Fruit fly (Drosophila melanogaster) whole organism, pupa: ENCODE data around the gene mei-217.

Source experiments
- CG10348 ChIP-seq: fragments of 200-800 bp; sonication (Bioruptor generic); IDR thresholded peaks from 2 replicates; pipeline ENCODE4 v1.3.6; 2022; ENCODE audit warnings: missing biosample characterization, missing genetic modification characterization
- CG12605 ChIP-seq: fragments of 200-800 bp; sonication (Bioruptor generic); IDR thresholded peaks from 2 replicates; pipeline ENCODE4 v1.3.6; 2022; ENCODE audit warnings: missing biosample characterization, missing genetic modification characterization
- CG13204 ChIP-seq: fragments of 200-800 bp; sonication (Bioruptor generic); optimal IDR thresholded peaks from 2 replicates; lab custom pipeline; 2018; ENCODE audit warnings: missing biosample characterization, mild to moderate bottlenecking, missing genetic modification characterization, moderate library complexity
- CG14655 ChIP-seq: fragments of 200-800 bp; sonication (Bioruptor generic); optimal IDR thresholded peaks from 3 replicates; lab custom pipeline; 2017; ENCODE audit warnings: mild to moderate bottlenecking, missing biosample characterization, missing genetic modification reagents, missing genetic modification characterization
- CG15710 ChIP-seq: fragments of 200-800 bp; sonication (Bioruptor generic); optimal IDR thresholded peaks from 2 replicates; lab custom pipeline; 2018; ENCODE audit warnings: missing biosample characterization, mild to moderate bottlenecking, missing genetic modification characterization, moderate library complexity
- CG17806 ChIP-seq: fragments of 200-800 bp; sonication (Bioruptor generic); optimal IDR thresholded peaks from 2 replicates; lab custom pipeline; 2018; ENCODE audit warnings: missing biosample characterization, mild to moderate bottlenecking, missing genetic modification characterization, moderate library complexity
- CG32121 ChIP-seq: fragments of 200-800 bp; sonication (Bioruptor generic); IDR thresholded peaks from 2 replicates; pipeline ENCODE4 v1.3.6; 2022; ENCODE audit warnings: missing biosample characterization, missing genetic modification characterization
- CG34367 ChIP-seq: fragments of 200-800 bp; sonication (Bioruptor generic); optimal IDR thresholded peaks from 2 replicates; lab custom pipeline; 2018; ENCODE audit warnings: missing biosample characterization, mild to moderate bottlenecking, missing genetic modification characterization
- CG4496 ChIP-seq: fragments of 200-800 bp; sonication (Bioruptor generic); IDR thresholded peaks from 3 replicates; pipeline ENCODE4 v1.3.6; 2022; ENCODE audit warnings: missing biosample characterization, missing genetic modification characterization
- CG8159 ChIP-seq: fragments of 200-800 bp; sonication (Bioruptor generic); optimal IDR thresholded peaks from 3 replicates; lab custom pipeline; 2018; ENCODE audit warnings: missing biosample characterization, mild to moderate bottlenecking, missing genetic modification characterization, moderate library complexity
- CG8301 ChIP-seq: fragments of 200-800 bp; sonication (Bioruptor generic); optimal IDR thresholded peaks from 2 replicates; lab custom pipeline; 2018; ENCODE audit warnings: missing biosample characterization, mild to moderate bottlenecking, missing genetic modification characterization
- CG9948 ChIP-seq: fragments of 200-800 bp; sonication (Bioruptor generic); optimal IDR thresholded peaks from 2 replicates; lab custom pipeline; 2018; ENCODE audit warnings: missing biosample characterization, mild to moderate bottlenecking, missing genetic modification characterization, moderate library complexity
- D1 ChIP-seq: fragments of 200-800 bp; sonication (Bioruptor generic); optimal IDR thresholded peaks from 2 replicates; lab custom pipeline; 2018; ENCODE audit warnings: missing biosample characterization, mild to moderate bottlenecking, missing genetic modification characterization, moderate library complexity
- EcR ChIP-seq: fragments of 200-800 bp; sonication (Bioruptor generic); optimal IDR thresholded peaks from 3 replicates; lab custom pipeline; 2019; ENCODE audit warnings: missing biosample characterization, missing genetic modification characterization, mild to moderate bottlenecking, moderate library complexity, missing genetic modification reagents
- Ets98B ChIP-seq: fragments of 200-800 bp; sonication (Bioruptor generic); IDR thresholded peaks from 2 replicates; pipeline ENCODE4 v1.3.6; 2022; ENCODE audit warnings: missing biosample characterization, missing genetic modification characterization
- Pif1A ChIP-seq: fragments of 200-800 bp; sonication (Bioruptor generic); optimal IDR thresholded peaks from 3 replicates; lab custom pipeline; 2016; ENCODE audit warnings: missing biosample characterization, missing genetic modification characterization
- Pif1B ChIP-seq: fragments of 200-800 bp; sonication (Bioruptor generic); optimal IDR thresholded peaks from 3 replicates; lab custom pipeline; 2016; ENCODE audit warnings: missing biosample characterization, missing genetic modification characterization
- Snoo ChIP-seq: fragments of 200-800 bp; sonication (Bioruptor generic); optimal IDR thresholded peaks from 3 replicates; lab custom pipeline; 2017; ENCODE audit warnings: missing biosample characterization, mild to moderate bottlenecking, missing genetic modification characterization, inconsistent platforms
- fd96Ca ChIP-seq: fragments of 200-800 bp; sonication (Bioruptor generic); IDR thresholded peaks from 3 replicates; pipeline ENCODE4 v1.3.6; 2022; ENCODE audit warnings: missing biosample characterization, missing genetic modification characterization
- gl ChIP-seq: fragments of 200-800 bp; sonication (Bioruptor generic); optimal IDR thresholded peaks from 2 replicates; lab custom pipeline; 2018; ENCODE audit warnings: missing biosample characterization, mild to moderate bottlenecking, missing genetic modification characterization
- rn ChIP-seq: fragments of 200-800 bp; sonication (Bioruptor generic); IDR thresholded peaks from 2 replicates; pipeline ENCODE4 v1.3.6; 2022; ENCODE audit warnings: missing biosample characterization, missing genetic modification characterization

The mei-217 gene

DNA sequence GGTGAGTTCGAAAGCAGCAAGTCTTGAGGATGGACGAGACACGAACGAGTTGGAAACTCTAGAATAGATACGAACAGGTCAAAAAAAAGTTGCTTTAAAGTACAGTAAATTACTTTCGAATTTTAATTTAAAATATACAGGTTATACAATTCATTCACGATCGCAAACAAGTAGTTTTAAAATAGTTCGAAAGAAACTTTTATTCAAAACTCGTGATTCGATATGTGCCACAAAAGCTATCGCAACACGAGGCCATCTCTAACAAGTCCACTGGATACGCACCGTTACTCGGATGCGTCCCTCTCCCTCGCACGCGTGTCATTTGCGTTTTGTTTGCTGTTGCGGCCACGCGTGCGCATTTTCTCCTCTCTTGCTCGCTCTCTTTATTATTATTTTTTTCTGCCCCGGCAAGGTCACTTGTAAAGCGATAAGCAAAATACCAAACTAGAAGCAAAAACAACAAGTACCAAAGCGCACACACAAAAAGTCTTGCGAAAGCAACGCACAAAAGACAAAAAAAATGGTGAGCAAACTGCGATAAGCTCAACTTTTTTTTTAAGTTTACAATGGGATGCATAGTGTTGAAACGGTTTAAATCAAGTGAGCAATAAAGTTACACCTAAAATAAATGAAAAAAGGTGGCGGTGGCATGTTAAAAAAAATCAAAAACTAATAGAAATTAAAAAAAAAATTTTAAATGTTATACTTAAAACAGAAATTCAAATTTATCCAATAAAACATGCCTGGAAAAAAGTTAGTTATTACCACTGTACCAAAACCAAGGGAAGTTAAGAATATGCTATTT is 17.6 kb downstream of the mei-217 start:
- TF ChIP-seq CG12605 (GFP tag; lab: Robert Waterston, UW) = peak; percentile 9; the same call in 1 of the 2 replicates
- peak; percentile 55 for TF ChIP-seq CG8159 (tag; lab: Kevin White, UChicago)
- TF ChIP-seq Pif1B (GFP tag; lab: Kevin White, UChicago) = peak; percentile 46
- TF ChIP-seq CG10348 (GFP tag; lab: Robert Waterston, UW) = no peak
- TF ChIP-seq D1 (tag; lab: Kevin White, UChicago) = no peak
- peak; percentile 40 for TF ChIP-seq CG14655
- peak; percentile 19 for TF ChIP-seq CG13204 (GFP tag; lab: Kevin White, UChicago)
- no peak for TF ChIP-seq rn (GFP tag; lab: Robert Waterston, UW)
- TF ChIP-seq CG32121 (GFP tag; lab: Robert Waterston, UW) = peak; percentile 41; the same call in 1 of the 2 replicates
- peak; percentile 48 for TF ChIP-seq gl (tag; lab: Kevin White, UChicago)
- TF ChIP-seq CG8301 = peak; percentile 23
- no peak for TF ChIP-seq Snoo (tag; lab: Kevin White, UChicago)
- no peak for TF ChIP-seq CG34367 (tag; lab: Kevin White, UChicago)
- TF ChIP-seq CG17806 (tag; lab: Kevin White, UChicago) = peak; percentile 58
- peak; percentile 20 for TF ChIP-seq CG9948 (tag; lab: Kevin White, UChicago)
- TF ChIP-seq CG4496 (GFP tag; lab: Robert Waterston, UW) = peak; percentile 18; the same call in 2 of the 3 replicates
- TF ChIP-seq fd96Ca (GFP tag; lab: Robert Waterston, UW) = peak; percentile 37; the same call in 1 of the 3 replicates
- TF ChIP-seq CG15710 (tag; lab: Kevin White, UChicago) = peak; percentile 23
- 0 out of 2 replicates have a peak, but pooled peaks have one; percentile 14 for TF ChIP-seq Ets98B
- TF ChIP-seq EcR (GFP tag; lab: Kevin White, UChicago) = peak; percentile 42
- peak; percentile 32 for TF ChIP-seq Pif1A

DNA sequence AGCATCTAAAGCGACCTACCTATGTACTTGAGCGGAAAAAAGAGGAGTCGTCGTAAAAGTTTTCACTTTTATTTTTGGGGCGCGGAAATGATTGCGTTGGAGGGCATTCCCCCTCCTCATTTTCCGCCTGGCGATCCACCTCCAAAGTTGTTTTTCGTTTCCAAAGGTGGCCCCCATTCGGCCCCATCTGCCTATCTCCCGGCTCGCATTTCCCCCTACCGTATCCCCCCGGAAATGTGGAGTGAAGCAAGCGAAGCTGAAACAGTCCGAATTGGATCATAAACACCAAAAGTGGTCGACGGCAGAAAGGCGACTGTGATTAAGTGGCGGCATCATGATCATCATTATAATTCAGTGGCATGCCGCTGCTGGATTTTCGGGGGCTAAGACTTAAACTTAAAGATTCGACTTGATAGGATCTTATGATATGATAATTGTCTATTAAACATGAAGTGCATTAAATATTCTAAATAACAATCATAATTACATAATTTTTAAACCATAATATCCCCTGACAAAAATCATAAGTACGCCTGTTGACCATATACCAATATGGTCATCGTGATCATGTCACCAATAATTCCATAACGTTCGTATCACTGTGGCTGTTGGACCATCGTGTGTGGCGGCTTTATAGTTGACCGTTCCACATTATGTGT is 19.1 kb downstream of the mei-217 start:
- peak; percentile 22 for TF ChIP-seq CG9948 (tag; lab: Kevin White, UChicago)
- TF ChIP-seq Ets98B = peak; percentile 42; the same call in 1 of the 2 replicates
- peak; percentile 25; the same call in 1 of the 3 replicates for TF ChIP-seq fd96Ca (GFP tag; lab: Robert Waterston, UW)
- 0 out of 2 replicates have a peak, but pooled peaks have one; percentile 23 for TF ChIP-seq CG12605 (GFP tag; lab: Robert Waterston, UW)
- no peak for TF ChIP-seq CG34367 (tag; lab: Kevin White, UChicago)
- peak; percentile 35 for TF ChIP-seq CG8301
- no peak for TF ChIP-seq gl (tag; lab: Kevin White, UChicago)
- no peak; the same call in 1 of the 2 replicates for TF ChIP-seq CG10348 (GFP tag; lab: Robert Waterston, UW)
- TF ChIP-seq rn (GFP tag; lab: Robert Waterston, UW) = no peak
- peak; percentile 43 for TF ChIP-seq Pif1A
- peak; percentile 43 for TF ChIP-seq CG14655
- TF ChIP-seq CG17806 (tag; lab: Kevin White, UChicago) = peak; percentile 33
- no peak for TF ChIP-seq EcR (GFP tag; lab: Kevin White, UChicago)
- TF ChIP-seq CG13204 (GFP tag; lab: Kevin White, UChicago) = no peak
- peak; percentile 69; the same call in 2 of the 3 replicates for TF ChIP-seq CG4496 (GFP tag; lab: Robert Waterston, UW)
- peak; percentile 52 for TF ChIP-seq CG8159 (tag; lab: Kevin White, UChicago)
- peak; percentile 21 for TF ChIP-seq Snoo (tag; lab: Kevin White, UChicago)
- TF ChIP-seq Pif1B (GFP tag; lab: Kevin White, UChicago) = peak; percentile 40
- peak; percentile 44 for TF ChIP-seq CG15710 (tag; lab: Kevin White, UChicago)
- no peak for TF ChIP-seq D1 (tag; lab: Kevin White, UChicago)
- peak; percentile 67 for TF ChIP-seq CG32121 (GFP tag; lab: Robert Waterston, UW)

DNA sequence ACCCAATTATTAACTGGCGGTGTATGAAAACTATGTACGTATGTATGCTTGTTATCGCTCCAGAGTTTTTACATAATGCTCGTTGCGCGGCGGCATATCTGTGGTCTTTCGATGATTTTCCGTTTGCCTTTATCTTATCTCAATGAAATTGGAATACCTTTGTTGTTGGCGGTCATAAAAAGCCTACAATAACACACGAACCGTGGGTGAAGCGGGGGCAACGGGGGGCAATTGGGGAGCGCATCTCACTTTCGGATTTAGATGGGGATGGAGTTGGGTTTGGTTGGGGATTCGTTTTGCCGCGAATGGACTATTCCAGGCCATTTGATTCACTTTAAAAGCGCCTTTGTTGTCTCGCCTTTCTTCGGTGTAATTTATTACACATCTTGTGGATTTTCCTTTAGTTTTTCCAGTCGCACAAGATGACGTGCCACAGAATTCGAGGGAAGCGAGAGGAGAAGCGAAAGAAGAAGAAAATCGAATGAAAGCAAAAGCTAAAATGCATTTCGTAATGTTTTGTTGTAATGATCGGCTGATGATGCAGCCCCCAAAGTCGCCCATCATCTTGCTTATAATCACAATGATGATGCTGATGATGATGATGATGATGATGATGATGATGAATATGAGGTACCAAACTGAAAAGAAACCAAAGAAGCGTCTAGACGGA is 20.2 kb downstream of the mei-217 start:
- no peak for TF ChIP-seq CG8159 (tag; lab: Kevin White, UChicago)
- no peak for TF ChIP-seq Snoo (tag; lab: Kevin White, UChicago)
- no peak for TF ChIP-seq CG12605 (GFP tag; lab: Robert Waterston, UW)
- no peak for TF ChIP-seq Pif1B (GFP tag; lab: Kevin White, UChicago)
- no peak for TF ChIP-seq CG32121 (GFP tag; lab: Robert Waterston, UW)
- no peak for TF ChIP-seq CG34367 (tag; lab: Kevin White, UChicago)
- no peak for TF ChIP-seq CG8301
- no peak for TF ChIP-seq CG9948 (tag; lab: Kevin White, UChicago)
- no peak for TF ChIP-seq EcR (GFP tag; lab: Kevin White, UChicago)
- no peak for TF ChIP-seq gl (tag; lab: Kevin White, UChicago)
- no peak for TF ChIP-seq CG14655
- no peak for TF ChIP-seq CG17806 (tag; lab: Kevin White, UChicago)
- no peak for TF ChIP-seq D1 (tag; lab: Kevin White, UChicago)
- no peak for TF ChIP-seq Pif1A
- no peak for TF ChIP-seq CG10348 (GFP tag; lab: Robert Waterston, UW)
- TF ChIP-seq, all 21 proteins: peak for 0

DNA sequence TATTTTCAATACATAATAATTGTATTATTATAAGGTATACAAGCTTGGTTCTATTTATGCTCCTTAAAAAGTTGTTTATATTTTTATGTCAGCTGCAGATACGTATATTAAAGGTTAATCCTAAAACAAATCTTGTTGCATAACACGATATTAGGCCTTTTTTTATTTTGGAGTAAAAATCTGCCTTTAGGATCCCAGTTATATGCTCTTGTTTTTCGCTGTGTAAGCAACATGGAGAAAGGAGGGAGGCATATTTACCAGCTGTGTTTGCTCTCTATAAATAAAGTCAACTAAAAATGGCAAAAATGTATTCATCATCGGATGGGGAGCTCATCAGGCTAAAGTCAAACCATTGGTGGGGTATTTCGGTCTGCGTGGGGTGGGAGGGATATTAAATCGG is 21.2 kb downstream of the mei-217 start:
- peak; percentile 34 for TF ChIP-seq CG8301
- TF ChIP-seq CG34367 (tag; lab: Kevin White, UChicago) = no peak
- peak; percentile 6 for TF ChIP-seq CG9948 (tag; lab: Kevin White, UChicago)
- TF ChIP-seq CG15710 (tag; lab: Kevin White, UChicago) = no peak
- TF ChIP-seq CG8159 (tag; lab: Kevin White, UChicago) = peak; percentile 30
- no peak for TF ChIP-seq CG12605 (GFP tag; lab: Robert Waterston, UW)
- peak; percentile 33 for TF ChIP-seq Pif1A
- TF ChIP-seq rn (GFP tag; lab: Robert Waterston, UW) = no peak
- TF ChIP-seq Snoo (tag; lab: Kevin White, UChicago) = peak; percentile 22
- TF ChIP-seq CG14655 = peak; percentile 55
- TF ChIP-seq CG10348 (GFP tag; lab: Robert Waterston, UW) = no peak
- no peak for TF ChIP-seq CG32121 (GFP tag; lab: Robert Waterston, UW)
- TF ChIP-seq Ets98B = no peak
- TF ChIP-seq fd96Ca (GFP tag; lab: Robert Waterston, UW) = no peak
- no peak for TF ChIP-seq Pif1B (GFP tag; lab: Kevin White, UChicago)
- peak; percentile 37 for TF ChIP-seq CG17806 (tag; lab: Kevin White, UChicago)
- TF ChIP-seq D1 (tag; lab: Kevin White, UChicago) = no peak
- TF ChIP-seq CG13204 (GFP tag; lab: Kevin White, UChicago) = no peak
- TF ChIP-seq EcR (GFP tag; lab: Kevin White, UChicago) = no peak
